Fruit fly (Drosophila melanogaster) whole organism, adult: ENCODE measurements around the gene CG15199.

Experiments used
- CG11617 ChIP-seq: fragments of 200-800 bp; sonication (Bioruptor generic); optimal IDR thresholded peaks from 2 replicates; lab custom pipeline; 2017; ENCODE audit warnings: mild to moderate bottlenecking, missing biosample characterization, missing genetic modification reagents, missing genetic modification characterization
- CG12768 ChIP-seq: fragments of 200-800 bp; sonication (Bioruptor generic); optimal IDR thresholded peaks from 2 replicates; lab custom pipeline; 2017; ENCODE audit warnings: missing biosample characterization, missing genetic modification characterization, mild to moderate bottlenecking, moderate library complexity, missing genetic modification reagents
- CG14711 ChIP-seq: fragments of 200-800 bp; sonication (Bioruptor generic); optimal IDR thresholded peaks from 2 replicates; lab custom pipeline; 2018; ENCODE audit warnings: missing biosample characterization, mild to moderate bottlenecking, missing genetic modification characterization, moderate library complexity
- CG1620 ChIP-seq: fragments of 200-800 bp; sonication (Bioruptor generic); optimal IDR thresholded peaks from 2 replicates; lab custom pipeline; 2016; ENCODE audit warnings: missing biosample characterization, missing genetic modification characterization
- CG33017 ChIP-seq: fragments of 200-800 bp; sonication (Bioruptor generic); optimal IDR thresholded peaks from 2 replicates; lab custom pipeline; 2018; ENCODE audit warnings: missing biosample characterization, mild to moderate bottlenecking, missing genetic modification characterization, moderate library complexity
- CG5204 ChIP-seq: fragments of 200-800 bp; sonication (Bioruptor generic); optimal IDR thresholded peaks from 2 replicates; lab custom pipeline; 2016; ENCODE audit warnings: missing biosample characterization, missing genetic modification characterization
- CG7045 ChIP-seq: fragments of 200-800 bp; sonication (Bioruptor generic); optimal IDR thresholded peaks from 2 replicates; lab custom pipeline; 2017; ENCODE audit warnings: missing biosample characterization, mild to moderate bottlenecking, missing genetic modification characterization
- CG7101 ChIP-seq: fragments of 200-800 bp; sonication (Bioruptor generic); optimal IDR thresholded peaks from 2 replicates; lab custom pipeline; 2018; ENCODE audit warnings: missing biosample characterization, mild to moderate bottlenecking, missing genetic modification characterization, moderate library complexity
- Clk ChIP-seq: fragments of 200-800 bp; sonication (Bioruptor generic); optimal IDR thresholded peaks from 2 replicates; lab custom pipeline; 2017; ENCODE audit warnings: missing biosample characterization, missing genetic modification characterization
- Crg-1 ChIP-seq: fragments of 200-800 bp; sonication (Bioruptor generic); optimal IDR thresholded peaks from 2 replicates; lab custom pipeline; 2016; ENCODE audit warnings: missing biosample characterization, missing genetic modification characterization
- Hr96 ChIP-seq: fragments of 200-800 bp; sonication (Bioruptor generic); optimal IDR thresholded peaks from 2 replicates; lab custom pipeline; 2016; ENCODE audit warnings: missing biosample characterization, missing genetic modification characterization
- Mnt ChIP-seq: fragments of 200-800 bp; sonication (Bioruptor generic); optimal IDR thresholded peaks from 2 replicates; lab custom pipeline; 2016; ENCODE audit warnings: missing biosample characterization, mild to moderate bottlenecking, missing genetic modification characterization
- bab1 ChIP-seq: fragments of 200-800 bp; sonication (Bioruptor generic); optimal IDR thresholded peaks from 3 replicates; lab custom pipeline; 2019; ENCODE audit warnings: missing biosample characterization, mild to moderate bottlenecking, missing genetic modification characterization, moderate library complexity
- cic ChIP-seq: fragments of 200-800 bp; sonication (Bioruptor generic); optimal IDR thresholded peaks from 2 replicates; lab custom pipeline; 2017; ENCODE audit warnings: missing biosample characterization, mild to moderate bottlenecking, missing genetic modification characterization, moderate library complexity
- cnc ChIP-seq, 2 experiments: fragments of >200 bp; optimal IDR thresholded peaks; 2 replicates each; lab custom pipeline; 2017
- kay ChIP-seq: fragments of 200-800 bp; sonication (Bioruptor generic); peaks from one replicate; lab custom pipeline; 2016; ENCODE audit warnings: missing biosample characterization, missing genetic modification characterization, borderline replicate concordance
- ovo ChIP-seq: fragments of 200-800 bp; sonication (Bioruptor generic); optimal IDR thresholded peaks from 2 replicates; lab custom pipeline; 2016; ENCODE audit warnings: missing biosample characterization, missing genetic modification characterization
- pad ChIP-seq: fragments of 200-800 bp; sonication (Bioruptor generic); optimal IDR thresholded peaks from 3 replicates; lab custom pipeline; 2017; ENCODE audit warnings: missing biosample characterization, missing genetic modification characterization, mild to moderate bottlenecking, moderate library complexity, missing genetic modification reagents
- tj ChIP-seq: fragments of 200-800 bp; sonication (Bioruptor generic); optimal IDR thresholded peaks from 3 replicates; lab custom pipeline; 2017; ENCODE audit warnings: missing biosample characterization, mild to moderate bottlenecking, missing genetic modification characterization, moderate library complexity
- toe ChIP-seq: fragments of 200-800 bp; sonication (Bioruptor generic); optimal IDR thresholded peaks from 2 replicates; lab custom pipeline; 2016; ENCODE audit warnings: missing biosample characterization, missing genetic modification characterization

Gene CG15199

DNA sequence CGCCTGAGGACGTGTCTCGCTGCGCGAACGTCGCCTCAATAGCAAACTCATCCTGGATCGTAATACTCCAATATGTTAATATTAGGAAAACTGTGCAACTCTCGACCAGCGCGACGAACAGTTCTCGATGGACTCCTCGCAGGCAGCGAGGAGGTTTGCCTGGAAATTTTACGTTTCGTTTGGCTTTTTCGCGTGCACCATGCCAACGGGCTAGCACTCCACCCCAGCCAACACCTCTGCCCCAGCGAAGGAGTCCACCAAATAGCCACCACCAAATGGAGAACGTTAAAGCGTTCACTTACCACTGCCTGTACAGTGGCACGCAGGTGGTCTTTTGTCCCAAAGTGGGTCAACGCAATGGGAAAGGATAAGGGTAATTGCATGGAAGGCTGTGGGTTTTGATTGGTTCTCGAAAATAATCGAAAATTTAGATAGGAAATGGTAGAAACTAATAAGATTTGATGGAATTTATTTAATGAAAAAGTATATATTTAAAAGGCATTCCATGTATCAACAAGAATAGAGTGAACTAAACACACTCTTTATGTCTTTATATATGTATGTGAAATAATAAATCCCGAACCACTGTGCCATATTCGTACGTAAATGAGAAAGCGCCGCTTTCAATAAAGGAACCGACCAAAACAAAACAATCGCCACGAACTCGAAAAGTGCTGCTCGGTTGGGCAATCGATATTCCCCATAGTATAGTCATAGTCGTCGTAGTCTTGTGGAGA, 18.2 kb upstream of the CG15199 start, which contains the start of gene CG32668:
TSS of gene CG32668 (minus strand) at position 51 of the 737 bp plus-strand sequence.
- TF ChIP-seq ovo (GFP tag; lab: Kevin White, UChicago), result no peak
- no peak for TF ChIP-seq toe (GFP tag; lab: Kevin White, UChicago)
- no peak for TF ChIP-seq Clk (GFP tag; lab: Kevin White, UChicago)
- no peak for TF ChIP-seq CG11617
- TF ChIP-seq Hr96 (GFP tag; lab: Kevin White, UChicago), result no peak
- TF ChIP-seq CG1620 (GFP tag; lab: Kevin White, UChicago), result no peak

DNA sequence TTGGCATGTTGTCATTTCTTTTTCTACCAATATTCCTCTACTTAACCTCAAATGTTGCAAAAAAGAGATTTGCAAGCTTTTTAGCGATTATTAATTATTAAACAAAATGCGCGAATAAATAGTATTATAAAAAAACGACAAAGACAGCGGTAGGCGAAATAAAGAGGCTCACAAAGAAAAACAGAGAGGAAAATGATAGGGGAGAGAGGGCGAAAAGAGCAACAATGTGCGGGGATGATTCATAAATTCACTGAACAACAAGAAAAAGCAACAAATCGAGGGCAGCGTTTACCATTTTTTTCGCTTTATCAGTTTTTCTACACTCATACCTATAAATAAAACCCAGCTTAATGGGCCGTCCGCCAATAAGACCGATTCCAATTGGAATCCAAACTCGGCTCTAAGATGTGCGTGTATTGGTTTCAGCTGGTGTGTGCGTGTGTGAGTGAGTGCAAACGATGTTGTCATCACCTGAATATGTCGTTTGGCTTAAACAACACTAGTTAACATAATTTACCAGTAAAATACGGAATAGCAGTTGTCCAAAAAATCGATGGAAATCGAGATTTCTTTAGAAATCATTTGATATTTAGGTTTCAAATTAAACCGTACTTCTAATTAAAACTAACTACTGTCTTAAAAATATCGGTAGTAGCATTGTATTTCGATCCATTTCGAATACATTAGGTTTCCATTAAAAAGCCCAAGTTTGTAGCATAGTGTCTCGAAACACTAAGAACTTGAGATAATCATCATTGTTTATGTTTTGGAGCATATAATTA, 14.4 kb upstream of the CG15199 start:
- TF ChIP-seq CG1620 (GFP tag; lab: Kevin White, UChicago) (no peak), Crg-1 (GFP tag; lab: Kevin White, UChicago) (no peak), bab1 (peak; percentile 10), CG11617 (no peak), CG5204 (no peak), cic (peak; percentile 42), CG33017 (no peak), CG12768 (GFP tag; lab: Kevin White, UChicago) (no peak), pad (GFP tag; lab: Kevin White, UChicago) (no peak), CG7101 (tag; lab: Kevin White, UChicago) (no peak), cnc (optimal IDR thresholded peaks at IDR 0.05; lab: Kevin White, UChicago) (no peak), CG7045 (GFP tag; lab: Kevin White, UChicago) (no peak), Clk (GFP tag; lab: Kevin White, UChicago) (no peak), CG14711 (tag; lab: Kevin White, UChicago) (no peak), kay (GFP tag; lab: Kevin White, UChicago) (peak; percentile 36), ovo (GFP tag; lab: Kevin White, UChicago) (no peak), toe (GFP tag; lab: Kevin White, UChicago) (no peak), Mnt (GFP tag; lab: Kevin White, UChicago) (no peak), tj (peak; percentile 43), Hr96 (GFP tag; lab: Kevin White, UChicago) (no peak)

DNA sequence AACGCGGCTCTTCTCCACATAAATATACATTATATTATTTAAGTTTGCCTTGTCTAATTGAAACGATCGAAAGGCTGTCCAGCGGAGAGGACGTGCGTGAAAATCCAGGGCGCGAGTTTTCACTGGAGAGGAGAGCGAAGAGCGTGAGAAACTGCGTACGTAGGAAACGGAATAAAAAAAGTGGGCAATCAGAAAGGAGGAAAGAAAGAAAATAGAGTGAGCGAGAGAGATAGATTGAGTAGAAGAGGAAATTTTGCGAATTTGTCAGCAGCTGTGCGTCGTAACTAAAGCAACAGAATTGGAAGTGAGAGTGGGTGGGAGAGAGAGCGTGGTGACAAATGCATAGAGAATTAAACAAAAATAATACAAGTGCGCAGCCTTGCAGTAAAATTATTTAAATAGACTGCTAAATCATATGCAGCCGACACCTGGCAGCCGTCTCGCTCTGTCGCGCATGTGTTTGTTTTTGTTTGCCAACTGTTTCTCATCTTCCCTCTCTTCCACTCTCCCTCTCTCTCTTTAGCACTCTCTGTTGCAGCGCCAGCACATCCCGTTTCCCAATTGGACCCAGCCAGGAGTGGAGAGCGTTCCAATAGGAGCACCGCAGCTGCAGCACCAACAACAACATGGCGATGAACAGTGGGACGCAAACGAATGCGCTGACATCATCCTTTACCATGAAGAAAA, 13.0 kb upstream of the CG15199 start:
- TF ChIP-seq tj (peak; percentile 57), Mnt (GFP tag; lab: Kevin White, UChicago) (peak; percentile 44), cic (peak; percentile 14), CG7101 (tag; lab: Kevin White, UChicago) (peak; percentile 2), toe (GFP tag; lab: Kevin White, UChicago) (no peak), CG1620 (GFP tag; lab: Kevin White, UChicago) (no peak), bab1 (no peak), Crg-1 (GFP tag; lab: Kevin White, UChicago) (peak; percentile 37), pad (GFP tag; lab: Kevin White, UChicago) (peak; percentile 23)

DNA sequence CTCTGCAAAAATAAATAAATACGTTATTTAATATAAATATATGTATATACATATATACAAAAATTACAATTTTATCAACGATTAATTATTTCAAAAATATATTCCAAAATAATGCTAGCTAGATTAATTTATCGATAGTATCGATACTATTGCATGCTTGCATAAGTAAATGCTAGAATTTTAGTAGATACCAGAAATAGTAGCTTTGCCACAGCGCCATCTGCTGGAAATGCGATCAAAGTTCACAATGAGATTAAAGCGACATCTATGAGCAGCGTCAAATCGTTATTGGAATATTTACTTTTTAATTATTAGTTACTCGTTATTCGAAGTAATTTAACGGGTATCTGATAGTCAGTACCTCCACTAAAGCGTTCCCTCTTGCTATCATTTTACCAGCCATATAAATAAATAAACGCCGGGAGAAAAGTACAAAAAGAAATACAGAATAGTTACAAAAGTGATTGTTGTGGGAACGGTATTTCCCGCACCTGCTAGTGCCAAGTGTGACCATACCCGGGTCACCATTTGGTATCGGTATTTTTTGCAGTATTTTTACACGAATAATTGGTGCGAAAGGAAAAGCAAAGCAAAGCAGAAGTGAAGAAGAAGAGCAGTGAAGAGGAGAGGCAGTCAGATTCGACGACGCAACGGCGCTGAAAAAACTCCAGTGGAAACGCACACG, 12.3 kb upstream of the CG15199 start, which contains the start of the genes rtv and Dlic:
TSS of gene rtv (minus strand) at position 165 of the 685 bp plus-strand sequence.
TSS of gene Dlic (plus strand) at position 596 of the 685 bp plus-strand sequence.
- no peak for TF ChIP-seq cnc (optimal IDR thresholded peaks at IDR 0.05; lab: Kevin White, UChicago)
- TF ChIP-seq CG33017, result no peak
- no peak for TF ChIP-seq Crg-1 (GFP tag; lab: Kevin White, UChicago)
- TF ChIP-seq CG7101 (tag; lab: Kevin White, UChicago), result peak; percentile 23
- TF ChIP-seq CG5204, result peak; percentile 23
- TF ChIP-seq CG1620 (GFP tag; lab: Kevin White, UChicago), result peak; percentile 19
- no peak for TF ChIP-seq Hr96 (GFP tag; lab: Kevin White, UChicago)
- TF ChIP-seq CG12768 (GFP tag; lab: Kevin White, UChicago), result no peak
- peak; percentile 21 for TF ChIP-seq ovo (GFP tag; lab: Kevin White, UChicago)
- TF ChIP-seq cic, result no peak
- no peak for TF ChIP-seq CG7045 (GFP tag; lab: Kevin White, UChicago)
- TF ChIP-seq tj, result no peak
- TF ChIP-seq Mnt (GFP tag; lab: Kevin White, UChicago), result peak; percentile 12
- no peak for TF ChIP-seq Clk (GFP tag; lab: Kevin White, UChicago)
- no peak for TF ChIP-seq CG11617
- no peak for TF ChIP-seq CG14711 (tag; lab: Kevin White, UChicago)
- peak; percentile 50 for TF ChIP-seq pad (GFP tag; lab: Kevin White, UChicago)
- peak; percentile 5 for TF ChIP-seq bab1
- no peak for TF ChIP-seq toe (GFP tag; lab: Kevin White, UChicago)
- peak; percentile 73 for TF ChIP-seq kay (GFP tag; lab: Kevin White, UChicago)

DNA sequence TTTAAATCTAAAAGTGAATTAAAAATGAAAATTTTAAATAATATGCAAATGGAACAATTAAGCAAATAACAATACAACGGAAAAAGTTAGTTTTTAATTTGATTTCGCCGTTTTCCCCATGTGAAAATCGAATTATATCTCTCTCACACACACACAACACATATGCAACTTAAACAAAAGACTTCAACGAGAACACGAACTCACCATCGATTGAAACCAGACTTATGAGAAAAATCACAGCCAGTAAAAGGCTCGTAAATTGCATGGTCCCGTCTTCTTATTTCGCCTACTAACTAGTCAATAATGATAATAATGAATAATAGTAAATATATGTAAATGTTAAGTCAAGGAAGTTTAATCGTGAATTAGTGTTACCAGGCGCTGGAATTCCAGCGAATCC, 11.8 kb upstream of the CG15199 start:
- no peak for TF ChIP-seq ovo (GFP tag; lab: Kevin White, UChicago)
- no peak for TF ChIP-seq Clk (GFP tag; lab: Kevin White, UChicago)
- TF ChIP-seq cic, result no peak
- peak; percentile 49 for TF ChIP-seq kay (GFP tag; lab: Kevin White, UChicago)
- TF ChIP-seq CG7101 (tag; lab: Kevin White, UChicago), result no peak
- no peak for TF ChIP-seq cnc (optimal IDR thresholded peaks at IDR 0.05; lab: Kevin White, UChicago)
- no peak for TF ChIP-seq CG1620 (GFP tag; lab: Kevin White, UChicago)
